Fruit fly (Drosophila melanogaster): ENCODE measurements around the gene CG1907.
A peak's percentile ranks its signal among the peaks of the same experiment; 100 is the strongest.

Gene CG1907

DNA sequence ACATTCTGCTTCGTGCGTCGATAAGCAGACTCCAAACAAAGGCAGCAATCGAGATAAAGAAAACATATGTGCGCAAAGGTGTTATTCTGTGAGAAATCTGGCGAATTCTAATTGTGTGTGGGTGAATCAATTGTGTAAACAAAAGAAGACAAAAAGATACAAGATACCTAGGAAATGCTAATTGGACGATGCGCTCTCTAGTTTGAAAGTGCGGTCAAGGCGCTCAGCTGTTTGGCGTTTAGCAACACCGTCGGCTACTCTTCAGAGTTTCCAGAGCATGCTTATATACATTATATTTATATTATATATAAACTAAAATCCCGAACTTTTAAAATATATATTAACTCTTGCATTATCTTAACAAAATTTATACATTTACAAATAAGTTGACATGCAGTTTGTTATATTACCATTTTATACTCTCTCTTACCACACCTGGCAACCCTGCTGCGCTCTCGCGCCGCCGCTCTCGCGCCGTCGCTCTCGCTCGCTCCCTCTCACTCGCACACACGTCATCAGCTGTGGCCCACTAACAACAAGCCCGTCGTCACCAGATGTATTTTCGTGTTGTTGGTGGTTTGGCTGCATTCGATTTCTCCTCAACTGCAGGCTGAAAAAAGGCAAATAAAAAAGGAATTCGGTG is at the start of gene CG1907 (continued):
- TF ChIP-seq CG17328 (GFP tag; IDR thresholded peaks at IDR 0.05) (peak; percentile 99), CG5245 (GFP tag; optimal IDR thresholded peaks at IDR 0.05) (peak; percentile 96), Six4 (GFP tag; optimal IDR thresholded peaks at IDR 0.05) (peak; percentile 97), CG12104 (GFP tag; optimal IDR thresholded peaks at IDR 0.05) (peak; percentile 98), Dref (GFP tag; IDR thresholded peaks at IDR 0.05) (peak; percentile 33), CG1024 (GFP tag; IDR thresholded peaks at IDR 0.05) (peak; percentile 97), Atf-2 (GFP tag; optimal IDR thresholded peaks at IDR 0.05) (peak; percentile 80), lola (GFP tag; optimal IDR thresholded peaks at IDR 0.05) (peak in 1 of 3 experiments; percentile 98), ranshi (GFP tag; IDR thresholded peaks at IDR 0.05) (peak; percentile 99), CG9437 (GFP tag; optimal IDR thresholded peaks at IDR 0.05) (peak; percentile 93), Dad (GFP tag; optimal IDR thresholded peaks at IDR 0.05) (peak; percentile 85), Hmr (GFP tag; optimal IDR thresholded peaks at IDR 0.05) (peak; percentile 98), CG4617 (GFP tag; optimal IDR thresholded peaks at IDR 0.05; ENCODE audit: borderline replicate concordance) (peak; percentile 95), Kr (GFP tag; optimal IDR thresholded peaks at IDR 0.05) (peak; percentile 94), danr (GFP tag; IDR thresholded peaks at IDR 0.05) (peak; percentile 96), CG12299 (tag; optimal IDR thresholded peaks at IDR 0.05) (peak; percentile 96), CHES-1-like (GFP tag; optimal IDR thresholded peaks at IDR 0.05) (peak; percentile 60), tna (GFP tag; IDR thresholded peaks at IDR 0.05; ENCODE audit: partially characterized antibody) (no peak), stc (GFP tag; IDR thresholded peaks at IDR 0.05) (peak; percentile 98), CG14667 (GFP tag; IDR thresholded peaks at IDR 0.05) (peak; percentile 98), CG32772 (GFP tag; IDR thresholded peaks at IDR 0.05) (peak; percentile 98), CG13894 (tag; optimal IDR thresholded peaks at IDR 0.05) (peak; percentile 97), toy (GFP tag; IDR thresholded peaks at IDR 0.05) (peak; percentile 97), ab (GFP tag; optimal IDR thresholded peaks at IDR 0.05) (peak; percentile 71), Awh (GFP tag; IDR thresholded peaks at IDR 0.05) (peak; percentile 99), chm (GFP tag; IDR thresholded peaks at IDR 0.05) (peak; percentile 98), CG6254 (GFP tag; optimal IDR thresholded peaks at IDR 0.05) (peak; percentile 96), CG16813 (GFP tag; IDR thresholded peaks at IDR 0.05; ENCODE audit: partially characterized antibody) (peak; percentile 29; the same call in 1 of the 3 replicates), CG32532 (GFP tag; IDR thresholded peaks at IDR 0.05) (peak; percentile 99), CG8924 (tag; optimal IDR thresholded peaks at IDR 0.05) (peak; percentile 99), CG17359 (tag; optimal IDR thresholded peaks at IDR 0.05) (peak; percentile 98), fd3F (GFP tag; optimal IDR thresholded peaks at IDR 0.05) (peak; percentile 96), repo (GFP tag; optimal IDR thresholded peaks at IDR 0.05) (peak; percentile 57), dm (GFP tag; optimal IDR thresholded peaks at IDR 0.05) (peak; percentile 61), Hmx (GFP tag; optimal IDR thresholded peaks at IDR 0.05) (no peak), wdn (GFP tag; IDR thresholded peaks at IDR 0.05) (peak; percentile 96), Ets97D (GFP tag; optimal IDR thresholded peaks at IDR 0.05) (peak; percentile 64)

DNA sequence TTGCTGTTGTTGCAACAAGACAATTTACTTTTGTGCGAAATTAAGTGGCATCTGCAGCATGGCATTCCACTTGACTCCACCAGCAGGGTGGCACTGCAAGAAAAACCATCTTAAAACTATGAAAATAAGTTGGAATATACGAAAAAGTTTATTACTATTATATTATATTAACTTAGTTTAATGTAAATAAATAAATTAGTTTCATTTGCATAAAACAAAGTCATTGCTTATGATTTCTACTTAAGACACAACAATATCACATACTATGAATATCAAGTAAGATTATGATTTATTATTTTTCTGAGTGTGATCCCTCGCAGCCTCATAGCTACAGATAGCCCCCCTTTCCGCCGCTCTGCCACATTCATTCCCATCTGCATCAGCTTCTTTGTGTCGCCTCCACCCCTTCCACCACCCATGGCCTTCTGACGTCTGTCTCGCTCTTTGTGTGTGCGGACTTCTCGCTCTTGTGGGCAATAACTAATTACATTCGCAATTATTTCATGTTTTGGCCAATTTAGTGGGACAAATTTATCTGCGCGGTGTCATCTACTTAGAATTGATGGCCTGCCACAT is 48.5 kb upstream of the CG1907 start:
- TF ChIP-seq crol (GFP tag; IDR thresholded peaks at IDR 0.05) (peak; percentile 60), CG3995 (GFP tag; optimal IDR thresholded peaks at IDR 0.05) (no peak), mirr (GFP tag; optimal IDR thresholded peaks at IDR 0.05) (no peak), CG5953 (GFP tag; IDR thresholded peaks at IDR 0.05) (no peak), Nf-YB (GFP tag; optimal IDR thresholded peaks at IDR 0.05) (no peak), Poxn (GFP tag; IDR thresholded peaks at IDR 0.05) (no peak), Drgx (GFP tag; IDR thresholded peaks at IDR 0.05) (0 out of 2 replicates have a peak, but pooled peaks have one; percentile 44), tna (GFP tag; IDR thresholded peaks at IDR 0.05; ENCODE audit: partially characterized antibody) (no peak), CG12299 (tag; optimal IDR thresholded peaks at IDR 0.05) (no peak), CG12659 (GFP tag; optimal IDR thresholded peaks at IDR 0.05) (no peak), CG10565 (GFP tag; optimal IDR thresholded peaks at IDR 0.05) (no peak), Ets65A (GFP tag) (peak; percentile 37), CG4854 (GFP tag; optimal IDR thresholded peaks at IDR 0.05) (no peak), gt (GFP tag; IDR thresholded peaks at IDR 0.05) (0 out of 2 replicates have a peak, but pooled peaks have one; percentile 6), CG11247 (GFP tag; IDR thresholded peaks at IDR 0.05) (no peak), jumu (GFP tag; optimal IDR thresholded peaks at IDR 0.05) (no peak), maf-S (GFP tag; optimal IDR thresholded peaks at IDR 0.05) (no peak)
